Worm (Caenorhabditis elegans): Measurements from ENCODE around the gene mrpl-30.
"Not testable (repeated sequence)": the region's sequence is repeated elsewhere in the genome, so short reads cannot be mapped to it uniquely, and the experiment has no call there.

The mrpl-30 gene

ce11 chrIII:2438543-2438942 is 27.8 kb upstream of the mrpl-30 start, which contains the start of gene E02H9.13:
TSS of gene E02H9.13 (minus strand) at chrIII:2438741.
- peak; percentile 9 to 10 for TF ChIP-seq efl-1 (optimal IDR thresholded peaks at IDR 0.05)
- TF ChIP-seq efl-1 (GFP tag; optimal IDR thresholded peaks at IDR 0.05 in 1 of 2): no peak
- TF ChIP-seq vab-15 (tag; optimal IDR thresholded peaks at IDR 0.05): no peak
- no peak for TF ChIP-seq snu-23 (GFP tag; optimal IDR thresholded peaks at IDR 0.05)

- not testable (repeated sequence) for TF ChIP-seq ztf-11 (tag; optimal IDR thresholded peaks at IDR 0.05); hpl-2 (GFP tag; optimal IDR thresholded peaks at IDR 0.05); pag-3 (tag; optimal IDR thresholded peaks at IDR 0.05; ENCODE audit: borderline replicate concordance, insufficient read depth)
Observed at ce11 chrIII:2435805-2436204, 25.0 kb upstream of the mrpl-30 start, which contains the start of gene E02H9.6. TSS of gene E02H9.6 (plus strand) at chrIII:2436105.

- not testable (repeated sequence) for TF ChIP-seq efl-3 (GFP tag; optimal IDR thresholded peaks at IDR 0.05); ama-1 (optimal IDR thresholded peaks at IDR 0.05); lin-35 (GFP tag; optimal IDR thresholded peaks at IDR 0.05)
Observed at ce11 chrIII:2435373-2435772, 24.6 kb upstream of the mrpl-30 start, which contains the start of gene W04B5.6. TSS of gene W04B5.6 (minus strand) at chrIII:2435473.

ce11 chrIII:2432925-2433324 is 22.1 kb upstream of the mrpl-30 start:
- TF ChIP-seq lin-14 (GFP tag; optimal IDR thresholded peaks at IDR 0.05) (no peak), efl-1 (optimal IDR thresholded peaks at IDR 0.05) (peak; percentile 36 to 42), efl-1 (GFP tag; optimal IDR thresholded peaks at IDR 0.05 in 1 of 2) (peak in 1 of 2 experiments; percentile 88), dsc-1 (tag; optimal IDR thresholded peaks at IDR 0.05) (peak; percentile 32)

- TF ChIP-seq fkh-8 (tag; optimal IDR thresholded peaks at IDR 0.05) (peak; percentile 5), ceh-90 (tag; optimal IDR thresholded peaks at IDR 0.05) (no peak), lin-35 (GFP tag; optimal IDR thresholded peaks at IDR 0.05) (peak in 1 of 2 experiments; percentile 16), aly-2 (tag; optimal IDR thresholded peaks at IDR 0.05) (no peak), F16B12.6 (tag; optimal IDR thresholded peaks at IDR 0.05) (peak; percentile 9), nhr-76 (tag; optimal IDR thresholded peaks at IDR 0.05) (no peak), nhr-19 (GFP tag; conservative IDR thresholded peaks at IDR 0.05) (no peak), zip-4 (GFP tag; optimal IDR thresholded peaks at IDR 0.05) (no peak), swsn-7 (tag; optimal IDR thresholded peaks at IDR 0.05) (peak; percentile 5), fos-1 (tag; optimal IDR thresholded peaks at IDR 0.05) (no peak), lsy-2 (tag; optimal IDR thresholded peaks at IDR 0.05) (peak in 1 of 2 experiments; percentile 35), rnt-1 (tag; optimal IDR thresholded peaks at IDR 0.05) (peak; percentile 22), unc-62 (GFP tag; optimal IDR thresholded peaks at IDR 0.05) (no peak), nhr-90 (tag; optimal IDR thresholded peaks at IDR 0.05; ENCODE audit: poor library complexity) (no peak), ceh-82 (tag; optimal IDR thresholded peaks at IDR 0.05) (peak in 1 of 3 experiments; percentile 28), sup-37 (GFP tag; optimal IDR thresholded peaks at IDR 0.05) (no peak), dpl-1 (GFP tag; optimal IDR thresholded peaks at IDR 0.05) (peak in 1 of 3 experiments; percentile 29), nhr-11 (tag; optimal IDR thresholded peaks at IDR 0.05) (no peak), efl-1 (optimal IDR thresholded peaks at IDR 0.05) (peak; percentile 55 to 58), efl-1 (GFP tag; optimal IDR thresholded peaks at IDR 0.05 in 1 of 2) (peak in 1 of 2 experiments; percentile 83), lir-3 (tag; optimal IDR thresholded peaks at IDR 0.05; ENCODE audit: poor library complexity) (no peak), tlp-1 (tag; optimal IDR thresholded peaks at IDR 0.05) (no peak), zag-1 (tag; optimal IDR thresholded peaks at IDR 0.05) (no peak), dsc-1 (tag; optimal IDR thresholded peaks at IDR 0.05) (peak; percentile 20), nhr-71 (tag; optimal IDR thresholded peaks at IDR 0.05) (peak; percentile 12)
Observed at ce11 chrIII:2426122-2426521, 15.3 kb upstream of the mrpl-30 start, which contains the start of gene W04B5.8. TSS of gene W04B5.8 (plus strand) at chrIII:2426316.

Data from whole organism, L1 larva.